Worm (Caenorhabditis elegans) whole organism, young adult: ENCODE results near the gene ZK1307.2.

Experiments
- B0336.3 ChIP-seq: fragments of 200-800 bp; sonication (Bioruptor generic); IDR thresholded peaks from 2 replicates; pipeline ENCODE4 v1.3.6; 2022; ENCODE audit warnings: missing genetic modification characterization, missing compliant biosample characterization
- F33H1.4 ChIP-seq: fragments of 200-800 bp; sonication (Bioruptor generic); IDR thresholded peaks from 2 replicates; pipeline ENCODE4 v1.3.6; 2022; ENCODE audit warnings: missing genetic modification reagents, missing genetic modification characterization, missing compliant biosample characterization
- F57C9.4 ChIP-seq: sonication (generic microtip); optimal IDR thresholded peaks from 2 replicates; lab custom pipeline; 2017; ENCODE audit warnings: mild to moderate bottlenecking, missing genetic modification characterization, missing compliant biosample characterization
- K11D2.4 ChIP-seq: fragments of 200-800 bp; sonication (Bioruptor generic); IDR thresholded peaks from 2 replicates; pipeline ENCODE4 v1.3.6; 2022; ENCODE audit warnings: missing genetic modification reagents, missing genetic modification characterization, missing compliant biosample characterization
- K12H6.12 ChIP-seq: fragments of 200-800 bp; sonication (Bioruptor generic); optimal IDR thresholded peaks from 2 replicates; lab custom pipeline; 2018; ENCODE audit warnings: mild to moderate bottlenecking, missing genetic modification characterization, missing compliant biosample characterization
- aptf-3 ChIP-seq: fragments of 200-800 bp; sonication (Bioruptor generic); IDR thresholded peaks from 2 replicates; pipeline ENCODE4 v1.3.6; 2022; ENCODE audit warnings: missing genetic modification characterization, missing compliant biosample characterization
- attf-3 ChIP-seq: fragments of 200-800 bp; sonication (Bioruptor generic); conservative IDR thresholded peaks from 2 replicates; pipeline ENCODE4 v1.3.6; 2022; ENCODE audit warnings: missing genetic modification reagents, missing genetic modification characterization, missing compliant biosample characterization
- attf-5 ChIP-seq: fragments of 200-800 bp; sonication (Bioruptor generic); optimal IDR thresholded peaks from 2 replicates; lab custom pipeline; 2018; ENCODE audit warnings: mild to moderate bottlenecking, missing genetic modification characterization, missing compliant biosample characterization
- cebp-1 ChIP-seq, 2 experiments: fragments of 200-800 bp in 1 of 2; sonication (Bioruptor generic) in 1 of 2; sonication (generic microtip) in 1 of 2; IDR thresholded peaks in 1 of 2; optimal IDR thresholded peaks in 1 of 2; 2 replicates each; pipeline versions ENCODE4 v1.3.6 to Lab custom; 2017 to 2022; ENCODE audit warnings: missing compliant biosample characterization in 2 of 2, missing genetic modification characterization in 2 of 2, mild to moderate bottlenecking in 1 of 2, missing genetic modification reagents in 1 of 2, moderate library complexity in 1 of 2
- ceh-27 ChIP-seq: fragments of 200-800 bp; sonication (Bioruptor generic); optimal IDR thresholded peaks from 2 replicates; lab custom pipeline; 2018; ENCODE audit warnings: mild to moderate bottlenecking, missing genetic modification characterization, moderate library complexity, missing compliant biosample characterization
- chd-7 ChIP-seq: sonication (generic microtip); optimal IDR thresholded peaks from 2 replicates; lab custom pipeline; 2016; ENCODE audit warnings: mild to moderate bottlenecking, missing genetic modification characterization, moderate library complexity, missing compliant biosample characterization
- dox-1 ChIP-seq: fragments of 200-800 bp; sonication (Bioruptor generic); IDR thresholded peaks from 2 replicates; pipeline ENCODE4 v1.3.6; 2022; ENCODE audit warnings: missing genetic modification reagents, missing genetic modification characterization, missing compliant biosample characterization
- dpff-1 ChIP-seq: sonication (generic microtip); optimal IDR thresholded peaks from 2 replicates; lab custom pipeline; 2017; ENCODE audit warnings: mild to moderate bottlenecking, missing genetic modification characterization, missing compliant biosample characterization
- egl-18 ChIP-seq: fragments of 200-800 bp; sonication (Bioruptor generic); IDR thresholded peaks from 2 replicates; pipeline ENCODE4 v1.3.6; 2022; ENCODE audit warnings: missing genetic modification reagents, missing genetic modification characterization, missing compliant biosample characterization
- egrh-3 ChIP-seq: fragments of 200-800 bp; sonication (Bioruptor generic); IDR thresholded peaks from 2 replicates; pipeline ENCODE4 v1.3.6; 2022; ENCODE audit warnings: missing genetic modification reagents, missing genetic modification characterization, missing compliant biosample characterization
- gei-17 ChIP-seq: fragments of 200-800 bp; sonication (Bioruptor generic); optimal IDR thresholded peaks from 2 replicates; lab custom pipeline; 2018; ENCODE audit warnings: mild to moderate bottlenecking, missing genetic modification characterization, missing compliant biosample characterization
- hmg-1.2 ChIP-seq: fragments of 200-800 bp; sonication (Bioruptor generic); IDR thresholded peaks from 2 replicates; pipeline ENCODE4 v1.3.6; 2022; ENCODE audit warnings: missing genetic modification reagents, missing genetic modification characterization, missing compliant biosample characterization
- lin-26 ChIP-seq: fragments of 200-800 bp; sonication (Bioruptor generic); IDR thresholded peaks from 2 replicates; pipeline ENCODE4 v1.3.6; 2022; ENCODE audit warnings: missing genetic modification reagents, missing genetic modification characterization, missing compliant biosample characterization
- lin-35 ChIP-seq, 3 experiments: fragments of 150-350 bp in 2 of 3; sonication (generic microtip) in 1 of 3; optimal IDR thresholded peaks; 2 replicates each; lab custom pipeline; 2014 to 2018; ENCODE audit warnings: missing biosample characterization in 3 of 3, missing genetic modification characterization in 3 of 3, missing genetic modification reagents in 3 of 3
- lin-40 ChIP-seq: sonication (generic microtip); optimal IDR thresholded peaks from 2 replicates; lab custom pipeline; 2016; ENCODE audit warnings: missing genetic modification characterization, mild to moderate bottlenecking, missing compliant biosample characterization, missing genotype, missing genetic modification reagents
- lin-54 ChIP-seq: fragments of 200-800 bp; sonication (Bioruptor generic); optimal IDR thresholded peaks from 2 replicates; lab custom pipeline; 2018; ENCODE audit warnings: mild to moderate bottlenecking, missing genetic modification characterization, missing compliant biosample characterization
- lsy-27 ChIP-seq: sonication (generic microtip); optimal IDR thresholded peaks from 2 replicates; lab custom pipeline; 2017; ENCODE audit warnings: missing genetic modification characterization, mild to moderate bottlenecking, missing compliant biosample characterization, antibody characterized with exemption, missing genotype, borderline replicate concordance; ENCODE audit not compliant: insufficient read depth
- mcd-1 ChIP-seq: fragments of 200-800 bp; sonication (Bioruptor generic); IDR thresholded peaks from 2 replicates; pipeline ENCODE4 v1.3.6; 2022; ENCODE audit warnings: missing genetic modification reagents, missing genetic modification characterization, missing compliant biosample characterization
- nfyb-1 ChIP-seq: fragments of 200-800 bp; sonication (Bioruptor generic); IDR thresholded peaks from 2 replicates; pipeline ENCODE4 v1.3.6; 2022; ENCODE audit warnings: missing genetic modification reagents, missing genetic modification characterization, missing compliant biosample characterization
- nhr-120 ChIP-seq: fragments of 200-800 bp; sonication (Bioruptor generic); IDR thresholded peaks from 2 replicates; pipeline ENCODE4 v1.3.6; 2022; ENCODE audit warnings: missing genetic modification characterization, missing compliant biosample characterization
- nhr-27 ChIP-seq: fragments of 200-800 bp; sonication (Bioruptor generic); optimal IDR thresholded peaks from 2 replicates; lab custom pipeline; 2018; ENCODE audit warnings: mild to moderate bottlenecking, missing genetic modification characterization, moderate library complexity, missing compliant biosample characterization
- nhr-80 ChIP-seq: sonication (generic microtip); optimal IDR thresholded peaks from 2 replicates; lab custom pipeline; 2016; ENCODE audit warnings: missing genetic modification characterization, missing compliant biosample characterization
- pbrm-1 ChIP-seq: fragments of 200-800 bp; sonication (Bioruptor generic); IDR thresholded peaks from 2 replicates; pipeline ENCODE4 v1.3.6; 2022; ENCODE audit warnings: missing genetic modification reagents, missing genetic modification characterization, missing compliant biosample characterization
- rcor-1 ChIP-seq: fragments of 200-800 bp; sonication (Bioruptor generic); IDR thresholded peaks from 2 replicates; pipeline ENCODE4 v1.3.6; 2022; ENCODE audit warnings: missing genetic modification reagents, missing genetic modification characterization, missing compliant biosample characterization
- sea-2 ChIP-seq: fragments of 200-800 bp; sonication (Bioruptor generic); IDR thresholded peaks from 2 replicates; pipeline ENCODE4 v1.3.6; 2022; ENCODE audit warnings: missing genetic modification characterization, missing compliant biosample characterization
- snpc-1.3 ChIP-seq: sonication (generic microtip); optimal IDR thresholded peaks from 2 replicates; lab custom pipeline; 2017; ENCODE audit warnings: missing genetic modification characterization, mild to moderate bottlenecking, missing compliant biosample characterization, antibody characterized with exemption, moderate library complexity, missing genotype, missing genetic modification reagents; ENCODE audit not compliant: insufficient read depth
- snpc-4 ChIP-seq, 5 experiments: fragments of 150-350 bp in 1 of 5; sonication (generic microtip) in 4 of 5; optimal IDR thresholded peaks; 2 replicates each; lab custom pipeline; 2014 to 2018; ENCODE audit warnings: missing genetic modification characterization in 5 of 5, missing biosample characterization in 3 of 5, antibody characterized with exemption in 2 of 5, mild to moderate bottlenecking in 2 of 5, missing compliant biosample characterization in 2 of 5, missing genotype in 2 of 5, moderate library complexity in 2 of 5, missing genetic modification reagents in 1 of 5
- somi-1 ChIP-seq: fragments of 200-800 bp; sonication (Bioruptor generic); optimal IDR thresholded peaks from 2 replicates; lab custom pipeline; 2018; ENCODE audit warnings: mild to moderate bottlenecking, missing genetic modification characterization, missing compliant biosample characterization
- unc-62 ChIP-seq: fragments of 150-350 bp; optimal IDR thresholded peaks from 2 replicates; lab custom pipeline; 2014; ENCODE audit warnings: missing biosample characterization, missing genetic modification reagents, missing genetic modification characterization
- zfh-2 ChIP-seq: fragments of 200-800 bp; sonication (Bioruptor generic); conservative IDR thresholded peaks from 2 replicates; pipeline ENCODE4 v1.3.6; 2022; ENCODE audit warnings: missing genetic modification reagents, missing genetic modification characterization, missing compliant biosample characterization
- ztf-25 ChIP-seq: fragments of 200-800 bp; sonication (Bioruptor generic); IDR thresholded peaks from 2 replicates; pipeline ENCODE4 v1.3.6; 2022; ENCODE audit warnings: missing genetic modification reagents, missing genetic modification characterization, missing compliant biosample characterization
- ztf-26 ChIP-seq: sonication (generic microtip); optimal IDR thresholded peaks from 2 replicates; lab custom pipeline; 2017; ENCODE audit warnings: missing genetic modification characterization, missing compliant biosample characterization

ZK1307.2 gene

DNA sequence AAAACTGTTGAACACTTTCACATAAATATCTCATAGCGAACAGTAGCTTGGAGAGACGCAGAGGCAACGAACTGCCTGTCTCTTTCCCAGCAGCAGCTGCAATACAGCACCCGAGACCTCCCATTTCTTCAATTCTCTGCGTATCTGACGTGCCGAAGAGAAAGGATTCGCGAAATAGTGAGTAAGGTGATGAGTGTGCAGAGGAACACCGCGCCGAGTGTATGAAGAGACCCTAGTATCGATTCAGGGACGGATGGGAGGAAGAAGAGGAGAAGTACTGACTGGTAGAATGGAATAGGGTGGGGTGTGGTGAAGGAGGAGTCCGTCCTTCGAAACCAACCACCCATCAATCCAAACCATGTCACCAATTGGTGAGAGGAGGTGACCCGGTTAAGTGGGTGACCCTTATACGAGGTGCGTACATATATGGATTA, 7.6 kb downstream of the ZK1307.2 start:
- TF ChIP-seq lin-54 (GFP tag; lab: Kevin White, UChicago) (peak; percentile 37), unc-62 (GFP tag; lab: Kevin White, UChicago) (peak; percentile 7), hmg-1.2 (GFP tag; lab: Robert Waterston, UW) (peak; percentile 78), lin-26 (GFP tag; lab: Robert Waterston, UW) (peak; percentile 68; the same call in 1 of the 2 replicates), pbrm-1 (GFP tag; lab: Robert Waterston, UW) (peak; percentile 21; the same call in 1 of the 2 replicates), cebp-1 (GFP tag; IDR thresholded peaks at IDR 0.05; lab: Robert Waterston, UW) (no peak), cebp-1 (tag; optimal IDR thresholded peaks at IDR 0.05; lab: Kevin White, UChicago) (peak; percentile 64), egrh-3 (peak; percentile 46; the same call in 1 of the 2 replicates), attf-3 (peak; percentile 26; the same call in 1 of the 2 replicates), chd-7 (tag; lab: Kevin White, UChicago) (peak; percentile 45), egl-18 (GFP tag; lab: Robert Waterston, UW) (no peak), lin-40 (tag; lab: Kevin White, UChicago) (peak; percentile 66), nhr-120 (GFP tag; lab: Robert Waterston, UW) (no peak), rcor-1 (peak; percentile 65; the same call in 1 of the 2 replicates), dox-1 (peak; percentile 58; the same call in 1 of the 2 replicates), mcd-1 (GFP tag; lab: Robert Waterston, UW) (peak; percentile 60), sea-2 (GFP tag; lab: Robert Waterston, UW) (0 out of 2 replicates have a peak, but pooled peaks have one; percentile 31), gei-17 (GFP tag; lab: Kevin White, UChicago) (peak; percentile 18), K11D2.4 (GFP tag; lab: Robert Waterston, UW) (0 out of 2 replicates have a peak, but pooled peaks have one; percentile 42), ceh-27 (GFP tag; lab: Kevin White, UChicago) (peak; percentile 70), nfyb-1 (GFP tag; lab: Robert Waterston, UW) (peak; percentile 64; the same call in 1 of the 2 replicates), F57C9.4 (tag; lab: Kevin White, UChicago) (no peak), somi-1 (peak; percentile 48), F33H1.4 (no peak), K12H6.12 (tag; lab: Kevin White, UChicago) (peak; percentile 61), nhr-80 (tag; lab: Kevin White, UChicago) (peak; percentile 41), aptf-3 (GFP tag; lab: Robert Waterston, UW) (no peak), B0336.3 (GFP tag; lab: Robert Waterston, UW) (peak; percentile 16; the same call in 1 of the 2 replicates), ztf-26 (no peak), dpff-1 (tag; lab: Kevin White, UChicago) (no peak), zfh-2 (peak; percentile 91), attf-5 (GFP tag; lab: Kevin White, UChicago) (peak; percentile 67), ztf-25 (GFP tag; lab: Robert Waterston, UW) (no peak), lsy-27 (tag; lab: Kevin White, UChicago) (no peak), nhr-27 (tag; lab: Kevin White, UChicago) (peak; percentile 10), snpc-4 (GFP tag; optimal IDR thresholded peaks at IDR 0.05; lab: Kevin White, UChicago) (no peak), snpc-4 (tag; optimal IDR thresholded peaks at IDR 0.05; lab: Kevin White, UChicago) (peak in 2 of 4 experiments; percentile 4 to 35), snpc-1.3 (tag; lab: Kevin White, UChicago) (no peak), lin-35 (GFP tag; optimal IDR thresholded peaks at IDR 0.05; lab: Kevin White, UChicago) (peak in 1 of 3 experiments; percentile 51)
